Worm (Caenorhabditis elegans): ENCODE data around the gene C29E4.13.
A peak's percentile ranks its signal among the peaks of the same experiment; 100 is the strongest.

C29E4.13 gene

ce11 chrIII:7928549-7929129, at the start of gene C29E4.13, which contains the start of gene npp-15:
C29E4.13 (minus strand) TSS chrIII:7928717.
npp-15 (plus strand) TSS chrIII:7929043.
- TF ChIP-seq pax-3 (tag; optimal IDR thresholded peaks at IDR 0.05) (no peak), alr-1 (tag; optimal IDR thresholded peaks at IDR 0.05; ENCODE audit: borderline replicate concordance) (no peak), hlh-17 (GFP tag; optimal IDR thresholded peaks at IDR 0.05; ENCODE audit: borderline replicate concordance) (no peak), ets-5 (GFP tag; IDR thresholded peaks at IDR 0.05) (no peak), nhr-237 (tag; optimal IDR thresholded peaks at IDR 0.05) (no peak), sup-37 (GFP tag; optimal IDR thresholded peaks at IDR 0.05) (no peak), mdl-1 (tag; optimal IDR thresholded peaks at IDR 0.05) (peak in 1 of 2 experiments; percentile 17), nhr-76 (tag; optimal IDR thresholded peaks at IDR 0.05) (no peak), nhr-28 (tag; optimal IDR thresholded peaks at IDR 0.05) (no peak), unc-130 (tag; optimal IDR thresholded peaks at IDR 0.05) (no peak), unc-30 (tag; optimal IDR thresholded peaks at IDR 0.05) (no peak), fkh-10 (GFP tag; optimal IDR thresholded peaks at IDR 0.05) (no peak), F16B12.6 (tag; optimal IDR thresholded peaks at IDR 0.05) (peak; percentile 44), mef-2 (tag; optimal IDR thresholded peaks at IDR 0.05) (no peak), ztf-4 (tag; optimal IDR thresholded peaks at IDR 0.05) (no peak), ceh-82 (tag; optimal IDR thresholded peaks at IDR 0.05) (peak in 1 of 3 experiments; percentile 35), nhr-11 (tag; optimal IDR thresholded peaks at IDR 0.05) (no peak), unc-98 (GFP tag; IDR thresholded peaks at IDR 0.05) (no peak), grh-1 (GFP tag; IDR thresholded peaks at IDR 0.05) (no peak), sptf-1 (tag; optimal IDR thresholded peaks at IDR 0.05) (no peak), nhr-47 (tag; optimal IDR thresholded peaks at IDR 0.05) (no peak), aly-2 (tag; optimal IDR thresholded peaks at IDR 0.05) (no peak), nhr-20 (tag; optimal IDR thresholded peaks at IDR 0.05) (peak; percentile 51), efl-1 (optimal IDR thresholded peaks at IDR 0.05) (peak; percentile 64 to 81), efl-1 (GFP tag; optimal IDR thresholded peaks at IDR 0.05 in 1 of 2) (peak; percentile 83 to 98), ces-1 (GFP tag; optimal IDR thresholded peaks at IDR 0.05) (no peak), nhr-77 (tag; optimal IDR thresholded peaks at IDR 0.05) (no peak), lir-3 (tag; optimal IDR thresholded peaks at IDR 0.05; ENCODE audit: poor library complexity) (no peak), tbx-2 (tag; optimal IDR thresholded peaks at IDR 0.05) (no peak), jun-1 (tag; optimal IDR thresholded peaks at IDR 0.05) (no peak), zip-4 (GFP tag; optimal IDR thresholded peaks at IDR 0.05) (no peak), swsn-7 (tag; optimal IDR thresholded peaks at IDR 0.05) (peak; percentile 34), elt-2 (tag; optimal IDR thresholded peaks at IDR 0.05) (no peak), lin-15B (tag; optimal IDR thresholded peaks at IDR 0.05) (peak; percentile 18), lsy-2 (tag; optimal IDR thresholded peaks at IDR 0.05) (peak; percentile 64 to 74), hpl-2 (GFP tag; optimal IDR thresholded peaks at IDR 0.05) (no peak), sox-4 (tag; optimal IDR thresholded peaks at IDR 0.05) (no peak), unc-62 (GFP tag; optimal IDR thresholded peaks at IDR 0.05) (no peak), hlh-4 (tag; optimal IDR thresholded peaks at IDR 0.05) (no peak), fkh-4 (tag; optimal IDR thresholded peaks at IDR 0.05; ENCODE audit: borderline replicate concordance) (no peak), dsc-1 (tag; optimal IDR thresholded peaks at IDR 0.05) (no peak), irx-1 (tag; optimal IDR thresholded peaks at IDR 0.05) (no peak), C16A3.4 (tag; optimal IDR thresholded peaks at IDR 0.05) (peak; percentile 55), Y116A8C.19 (tag; optimal IDR thresholded peaks at IDR 0.05; ENCODE audit: borderline replicate concordance) (no peak), efl-3 (GFP tag; optimal IDR thresholded peaks at IDR 0.05) (no peak), nhr-12 (tag; optimal IDR thresholded peaks at IDR 0.05) (no peak), ceh-90 (tag; optimal IDR thresholded peaks at IDR 0.05) (no peak), ztf-11 (tag; optimal IDR thresholded peaks at IDR 0.05) (no peak), nhr-84 (tag; optimal IDR thresholded peaks at IDR 0.05) (no peak), pag-3 (tag; optimal IDR thresholded peaks at IDR 0.05; ENCODE audit: borderline replicate concordance, insufficient read depth) (no peak), xbp-1 (tag; optimal IDR thresholded peaks at IDR 0.05) (peak; percentile 39), lin-35 (GFP tag; optimal IDR thresholded peaks at IDR 0.05) (peak; percentile 74 to 87), egl-13 (tag; optimal IDR thresholded peaks at IDR 0.05) (no peak)
